Fruit fly (Drosophila melanogaster) whole organism, embryonic: ENCODE measurements around the gene CG3703.

Source experiments
- CG10274 ChIP-seq: fragments of 200-800 bp; sonication (Bioruptor generic); optimal IDR thresholded peaks from 3 replicates; lab custom pipeline; 2017; ENCODE audit warnings: missing biosample characterization, mild to moderate bottlenecking, missing genetic modification characterization
- CG11398 ChIP-seq: fragments of 200-800 bp; sonication (Bioruptor generic); optimal IDR thresholded peaks from 2 replicates; lab custom pipeline; 2016; ENCODE audit warnings: missing biosample characterization, missing genetic modification characterization
- CG12236 ChIP-seq: fragments of 200-800 bp; sonication (Bioruptor generic); optimal IDR thresholded peaks from 2 replicates; lab custom pipeline; 2016; ENCODE audit warnings: missing biosample characterization, missing genetic modification characterization
- CG13424 ChIP-seq: fragments of 200-800 bp; sonication (Bioruptor generic); optimal IDR thresholded peaks from 2 replicates; lab custom pipeline; 2019; ENCODE audit warnings: missing biosample characterization, mild to moderate bottlenecking, missing genetic modification characterization, moderate library complexity
- CG17612 ChIP-seq: fragments of 200-800 bp; sonication (Bioruptor generic); IDR thresholded peaks from 2 replicates; pipeline ENCODE4 v1.3.6; 2022; ENCODE audit warnings: missing biosample characterization, missing genetic modification characterization
- CG17802 ChIP-seq: fragments of 200-800 bp; sonication (Bioruptor generic); optimal IDR thresholded peaks from 2 replicates; lab custom pipeline; 2018; ENCODE audit warnings: missing biosample characterization, mild to moderate bottlenecking, missing genetic modification characterization, moderate library complexity
- CG1832 ChIP-seq: fragments of 200-800 bp; sonication (Bioruptor generic); optimal IDR thresholded peaks from 2 replicates; lab custom pipeline; 2017; ENCODE audit warnings: missing biosample characterization, mild to moderate bottlenecking, missing genetic modification characterization, inconsistent platforms
- CG33213 ChIP-seq: fragments of 200-800 bp; sonication (Bioruptor generic); optimal IDR thresholded peaks from 3 replicates; lab custom pipeline; 2016; ENCODE audit warnings: missing biosample characterization, missing genetic modification characterization
- CG3847 ChIP-seq: fragments of 200-800 bp; sonication (Bioruptor generic); IDR thresholded peaks from 2 replicates; pipeline ENCODE4 v1.3.6; 2022; ENCODE audit warnings: missing biosample characterization, missing genetic modification characterization
- CG4328 ChIP-seq: fragments of 200-800 bp; sonication (Bioruptor generic); optimal IDR thresholded peaks from 3 replicates; lab custom pipeline; 2017; ENCODE audit warnings: missing biosample characterization, missing genetic modification reagents, missing genetic modification characterization
- CG8281 ChIP-seq: fragments of 200-800 bp; sonication (Bioruptor generic); optimal IDR thresholded peaks from 2 replicates; lab custom pipeline; 2018; ENCODE audit warnings: missing biosample characterization, mild to moderate bottlenecking, missing genetic modification characterization, moderate library complexity
- CG8290 ChIP-seq, 3 experiments: fragments of 200-800 bp; sonication (Bioruptor generic); optimal IDR thresholded peaks; 2 replicates each; lab custom pipeline; 2016 to 2019; ENCODE audit warnings: missing biosample characterization in 3 of 3, missing genetic modification characterization in 3 of 3, mild to moderate bottlenecking in 2 of 3, moderate library complexity in 1 of 3
- CG8359 ChIP-seq: fragments of 200-800 bp; sonication (Bioruptor generic); optimal IDR thresholded peaks from 2 replicates; lab custom pipeline; 2017; ENCODE audit warnings: missing biosample characterization, mild to moderate bottlenecking, missing genetic modification characterization, borderline replicate concordance
- CG9932 ChIP-seq: fragments of 200-800 bp; sonication (Bioruptor generic); IDR thresholded peaks from 2 replicates; pipeline ENCODE4 v1.3.6; 2022; ENCODE audit warnings: missing biosample characterization, missing genetic modification characterization
- Dek ChIP-seq: fragments of 200-800 bp; sonication (Bioruptor generic); optimal IDR thresholded peaks from 3 replicates; lab custom pipeline; 2019; ENCODE audit warnings: missing biosample characterization, mild to moderate bottlenecking, missing genetic modification characterization, moderate library complexity
- Doc3 ChIP-seq: fragments of 200-800 bp; sonication (Bioruptor generic); IDR thresholded peaks from 3 replicates; pipeline ENCODE4 v1.3.6; 2022; ENCODE audit warnings: missing biosample characterization, missing genetic modification characterization; ENCODE audit not compliant: partially characterized antibody
- HLH3B ChIP-seq: fragments of 200-800 bp; sonication (Bioruptor generic); IDR thresholded peaks from 2 replicates; pipeline ENCODE4 v1.3.6; 2022; ENCODE audit warnings: missing biosample characterization, missing genetic modification characterization
- HmgD ChIP-seq: fragments of 200-800 bp; sonication (Bioruptor generic); optimal IDR thresholded peaks from 3 replicates; lab custom pipeline; 2016; ENCODE audit warnings: missing biosample characterization, missing genetic modification characterization
- HmgZ ChIP-seq: fragments of 200-800 bp; sonication (Bioruptor generic); optimal IDR thresholded peaks from 2 replicates; lab custom pipeline; 2018; ENCODE audit warnings: missing biosample characterization, mild to moderate bottlenecking, missing genetic modification characterization
- Hsf ChIP-seq: fragments of 200-800 bp; sonication (Bioruptor generic); optimal IDR thresholded peaks from 3 replicates; lab custom pipeline; 2016; ENCODE audit warnings: missing biosample characterization, missing genetic modification characterization
- Kr ChIP-seq: fragments of 200-800 bp; sonication (Bioruptor generic); optimal IDR thresholded peaks from 2 replicates; lab custom pipeline; 2017; ENCODE audit warnings: missing biosample characterization, mild to moderate bottlenecking, missing genetic modification characterization
- Mad ChIP-seq: fragments of 200-800 bp; sonication (Bioruptor generic); optimal IDR thresholded peaks from 2 replicates; lab custom pipeline; 2016; ENCODE audit warnings: missing biosample characterization, missing genetic modification characterization
- Opbp ChIP-seq: fragments of 200-800 bp; sonication (Bioruptor generic); IDR thresholded peaks from 3 replicates; pipeline ENCODE4 v1.3.6; 2022; ENCODE audit warnings: missing biosample characterization, missing genetic modification characterization; ENCODE audit not compliant: partially characterized antibody
- Pdp1 ChIP-seq, 2 experiments: fragments of 200-800 bp; sonication (Bioruptor generic); optimal IDR thresholded peaks; 3 replicates each; lab custom pipeline; 2016; ENCODE audit warnings: missing biosample characterization in 2 of 2, missing genetic modification characterization in 2 of 2, mild to moderate bottlenecking in 1 of 2, moderate library complexity in 1 of 2
- bigmax ChIP-seq: fragments of 200-800 bp; sonication (Bioruptor generic); optimal IDR thresholded peaks from 2 replicates; lab custom pipeline; 2018; ENCODE audit warnings: missing biosample characterization, mild to moderate bottlenecking, missing genetic modification characterization
- caup ChIP-seq: fragments of 200-800 bp; sonication (Bioruptor generic); optimal IDR thresholded peaks from 3 replicates; lab custom pipeline; 2017; ENCODE audit warnings: missing biosample characterization, mild to moderate bottlenecking, missing genetic modification characterization, moderate library complexity; ENCODE audit not compliant: severe bottlenecking
- ci ChIP-seq: fragments of 200-800 bp; sonication (Bioruptor generic); IDR thresholded peaks from 3 replicates; pipeline ENCODE4 v1.3.6; 2022; ENCODE audit warnings: missing biosample characterization, missing genetic modification characterization
- dpn ChIP-seq, 2 experiments: fragments of 200-800 bp; sonication (Bioruptor generic); optimal IDR thresholded peaks; 3 replicates each; lab custom pipeline; 2016; ENCODE audit warnings: missing biosample characterization in 2 of 2, missing genetic modification characterization in 2 of 2
- dysf ChIP-seq: fragments of 200-800 bp; sonication (Bioruptor generic); IDR thresholded peaks from 3 replicates; pipeline ENCODE4 v1.3.6; 2022; ENCODE audit warnings: missing biosample characterization, missing genetic modification characterization
- ewg ChIP-seq: fragments of 200-800 bp; sonication (Bioruptor generic); optimal IDR thresholded peaks from 3 replicates; lab custom pipeline; 2017; ENCODE audit warnings: mild to moderate bottlenecking, missing biosample characterization, missing genetic modification reagents, missing genetic modification characterization
- gce ChIP-seq: fragments of 200-800 bp; sonication (Bioruptor generic); IDR thresholded peaks from 3 replicates; pipeline ENCODE4 v1.3.6; 2022; ENCODE audit warnings: missing biosample characterization, missing genetic modification characterization
- grau ChIP-seq: fragments of 200-800 bp; optimal IDR thresholded peaks from 3 replicates; lab custom pipeline; 2019; ENCODE audit warnings: missing biosample characterization, mild to moderate bottlenecking, missing genetic modification characterization, moderate library complexity
- hkb ChIP-seq, 2 experiments: fragments of 200-800 bp in 1 of 2; fragments of >200 bp in 1 of 2; sonication (Bioruptor generic) in 1 of 2; IDR thresholded peaks in 1 of 2; optimal IDR thresholded peaks in 1 of 2; 2 replicates each; pipeline versions ENCODE4 v1.3.6 to Lab custom; 2017 to 2022; ENCODE audit warnings: missing biosample characterization in 1 of 2, missing genetic modification characterization in 1 of 2
- jumu ChIP-seq: fragments of 200-800 bp; sonication (Bioruptor generic); optimal IDR thresholded peaks from 3 replicates; lab custom pipeline; 2016; ENCODE audit warnings: missing biosample characterization, missing genetic modification characterization
- ken ChIP-seq: fragments of 200-800 bp; sonication (Bioruptor generic); IDR thresholded peaks from 3 replicates; pipeline ENCODE4 v1.3.6; 2022; ENCODE audit warnings: missing biosample characterization, missing genetic modification characterization
- klu ChIP-seq: fragments of 200-800 bp; sonication (Bioruptor generic); IDR thresholded peaks from 2 replicates; pipeline ENCODE4 v1.3.6; 2022; ENCODE audit warnings: missing biosample characterization, missing genetic modification characterization
- lbe ChIP-seq: fragments of 200-800 bp; sonication (Bioruptor generic); optimal IDR thresholded peaks from 2 replicates; lab custom pipeline; 2016; ENCODE audit warnings: missing biosample characterization, mild to moderate bottlenecking, missing genetic modification characterization
- luna ChIP-seq: fragments of 200-800 bp; sonication (Bioruptor generic); optimal IDR thresholded peaks from 2 replicates; lab custom pipeline; 2016; ENCODE audit warnings: missing biosample characterization, missing genetic modification characterization
- odd ChIP-seq: fragments of 200-800 bp; sonication (Bioruptor generic); optimal IDR thresholded peaks from 2 replicates; lab custom pipeline; 2017; ENCODE audit warnings: missing biosample characterization, mild to moderate bottlenecking, missing genetic modification characterization
- otp ChIP-seq: fragments of 200-800 bp; sonication (Bioruptor generic); IDR thresholded peaks from 3 replicates; pipeline ENCODE4, ENCODE4 v1.3.6; 2022; ENCODE audit warnings: missing biosample characterization, missing genetic modification characterization
- ro ChIP-seq: fragments of 200-800 bp; sonication (Bioruptor generic); IDR thresholded peaks from 2 replicates; pipeline ENCODE4 v1.3.6; 2022; ENCODE audit warnings: missing biosample characterization, missing genetic modification characterization
- slp2 ChIP-seq: fragments of 200-800 bp; sonication (Bioruptor generic); optimal IDR thresholded peaks from 2 replicates; lab custom pipeline; 2016; ENCODE audit warnings: missing biosample characterization, missing genetic modification characterization
- tgo ChIP-seq: fragments of 200-800 bp; sonication (Bioruptor generic); IDR thresholded peaks from 3 replicates; pipeline ENCODE4 v1.3.6; 2022; ENCODE audit warnings: missing biosample characterization, missing genetic modification characterization
- ttk ChIP-seq: fragments of 200-800 bp; sonication (Bioruptor generic); IDR thresholded peaks from 2 replicates; pipeline ENCODE4 v2.1.2; 2022; ENCODE audit warnings: missing biosample characterization, missing genetic modification characterization
- zf30C ChIP-seq: fragments of 200-800 bp; sonication (Bioruptor generic); optimal IDR thresholded peaks from 3 replicates; lab custom pipeline; 2018; ENCODE audit warnings: missing biosample characterization, mild to moderate bottlenecking, missing genetic modification characterization
- zfh2 ChIP-seq: fragments of 200-800 bp; sonication (Bioruptor generic); optimal IDR thresholded peaks from 2 replicates; lab custom pipeline; 2016; ENCODE audit warnings: missing biosample characterization, missing genetic modification characterization

Gene CG3703

DNA sequence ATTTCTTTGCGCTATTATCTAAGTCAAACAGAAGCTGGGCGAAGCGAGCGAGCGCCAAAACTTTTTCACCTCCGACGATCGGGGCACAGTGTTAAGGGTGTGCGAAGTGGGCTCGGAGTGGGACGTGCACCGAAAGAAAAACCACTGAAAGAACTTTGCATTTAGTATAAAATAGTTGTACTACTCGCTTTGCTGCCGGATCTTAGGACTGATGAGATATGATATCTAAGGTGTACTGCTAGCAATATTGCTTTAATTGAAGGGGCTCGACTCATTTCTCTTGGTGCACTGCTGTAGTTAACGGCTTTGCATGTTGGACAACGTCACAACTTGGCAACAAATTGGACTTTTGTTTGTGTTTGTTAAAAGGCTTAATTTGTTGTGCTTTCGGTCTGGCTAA lies 8.2 kb upstream of the CG3703 start (continued):
- TF ChIP-seq CG1832 (GFP tag; lab: Kevin White, UChicago) (no peak), Mad (GFP tag; lab: Kevin White, UChicago) (no peak), ewg (GFP tag; lab: Kevin White, UChicago) (no peak), luna (no peak), Kr (GFP tag; lab: Kevin White, UChicago) (no peak), Dek (no peak), CG10274 (GFP tag; lab: Kevin White, UChicago) (no peak), ttk (GFP tag; lab: Robert Waterston, UW) (peak; percentile 20; the same call in 1 of the 2 replicates), zf30C (GFP tag; lab: Kevin White, UChicago) (no peak), ken (no peak), tgo (GFP tag; lab: Robert Waterston, UW) (peak; percentile 27; the same call in 1 of the 3 replicates), CG8290 (GFP tag; optimal IDR thresholded peaks at IDR 0.05; lab: Kevin White, UChicago) (no peak), CG8290 (tag; optimal IDR thresholded peaks at IDR 0.05; lab: Kevin White, UChicago) (peak in 1 of 2 experiments; percentile 9), Pdp1 (GFP tag; optimal IDR thresholded peaks at IDR 0.05; lab: Kevin White, UChicago) (peak in 1 of 2 experiments; percentile 9), klu (no peak), CG12236 (GFP tag; lab: Kevin White, UChicago) (no peak), lbe (GFP tag; lab: Kevin White, UChicago) (no peak), zfh2 (no peak), Hsf (GFP tag; lab: Kevin White, UChicago) (no peak), HmgZ (tag; lab: Kevin White, UChicago) (no peak), jumu (GFP tag; lab: Kevin White, UChicago) (no peak), CG8359 (GFP tag; lab: Kevin White, UChicago) (no peak), caup (GFP tag; lab: Kevin White, UChicago) (no peak), slp2 (GFP tag; lab: Kevin White, UChicago) (no peak), Doc3 (GFP tag; lab: Robert Waterston, UW) (no peak), ci (GFP tag; lab: Robert Waterston, UW) (0 out of 3 replicates have a peak, but pooled peaks have one; percentile 27), CG8281 (tag; lab: Kevin White, UChicago) (no peak), bigmax (GFP tag; lab: Kevin White, UChicago) (no peak), dysf (GFP tag; lab: Robert Waterston, UW) (0 out of 3 replicates have a peak, but pooled peaks have one; percentile 33), otp (GFP tag; lab: Robert Waterston, UW) (no peak), CG11398 (GFP tag; lab: Kevin White, UChicago) (no peak), hkb (optimal IDR thresholded peaks at IDR 0.05; lab: Kevin White, UChicago) (no peak), hkb (GFP tag; IDR thresholded peaks at IDR 0.05; lab: Robert Waterston, UW) (0 out of 2 replicates have a peak, but pooled peaks have one; percentile 22), grau (peak; percentile 4)

DNA sequence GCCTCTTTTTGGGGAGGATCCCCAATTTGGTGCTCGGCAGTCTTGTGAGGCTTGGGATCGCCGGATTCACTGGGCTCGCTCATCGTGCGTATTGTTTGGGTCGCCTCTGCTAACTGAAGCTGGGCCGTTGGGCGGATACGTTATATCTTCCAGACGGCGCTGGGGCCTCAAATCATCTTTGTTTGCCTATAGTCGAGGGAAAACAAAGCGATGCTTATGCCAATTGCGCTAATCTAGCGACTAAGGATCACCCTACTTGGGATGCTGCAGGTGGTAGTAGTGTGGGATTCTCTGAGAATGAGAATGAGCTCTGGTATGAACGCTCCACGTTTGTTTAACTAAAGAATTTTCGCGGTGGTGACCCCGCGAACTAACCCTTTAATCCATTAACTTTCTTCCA lies 6.2 kb upstream of the CG3703 start, which contains the start of gene CG3690:
TSS of gene CG3690 (minus strand) at position 101 of the 400 bp plus-strand sequence.
- no peak for TF ChIP-seq CG4328 (GFP tag; lab: Kevin White, UChicago)
- TF ChIP-seq odd (GFP tag; lab: Kevin White, UChicago): no peak
- no peak for TF ChIP-seq Opbp (GFP tag; lab: Robert Waterston, UW)
- TF ChIP-seq CG9932 (GFP tag; lab: Robert Waterston, UW): no peak
- TF ChIP-seq CG3847 (GFP tag; lab: Robert Waterston, UW): no peak
- TF ChIP-seq CG33213 (GFP tag; lab: Kevin White, UChicago): no peak
- no peak for TF ChIP-seq CG17802 (tag; lab: Kevin White, UChicago)
- TF ChIP-seq dpn (GFP tag; optimal IDR thresholded peaks at IDR 0.05; lab: Kevin White, UChicago): no peak
- TF ChIP-seq gce (GFP tag; lab: Robert Waterston, UW): no peak
- TF ChIP-seq ro (GFP tag; lab: Robert Waterston, UW): no peak
- TF ChIP-seq HmgD: no peak
- TF ChIP-seq HLH3B (GFP tag; lab: Robert Waterston, UW): no peak
- no peak for TF ChIP-seq CG17612 (GFP tag; lab: Robert Waterston, UW)
- no peak for TF ChIP-seq CG13424 (tag; lab: Kevin White, UChicago)
